Worm (Caenorhabditis elegans) whole organism, L3 larva: Measurements from ENCODE around the gene madf-3.

ENCODE experiments used
- elt-2 ChIP-seq: sonication (generic microtip); optimal IDR thresholded peaks from 2 replicates; lab custom pipeline; 2016; ENCODE audit warnings: missing genetic modification reagents, mild to moderate bottlenecking, missing genetic modification characterization, missing compliant biosample characterization
- mdl-1 ChIP-seq: fragments of 150-350 bp; optimal IDR thresholded peaks from 2 replicates; lab custom pipeline; 2014; ENCODE audit warnings: missing biosample characterization, missing genetic modification characterization
- nhr-12 ChIP-seq: fragments of 150-350 bp; optimal IDR thresholded peaks from 2 replicates; lab custom pipeline; 2014; ENCODE audit warnings: missing biosample characterization, missing genetic modification characterization
- pha-4 ChIP-seq: fragments of 150-350 bp; optimal IDR thresholded peaks from 2 replicates; lab custom pipeline; 2014; ENCODE audit warnings: missing biosample characterization, missing genetic modification reagents, missing genetic modification characterization

- no peak for TF ChIP-seq elt-2
- TF ChIP-seq pha-4 (tag; lab: Kevin White, UChicago), result no peak
- TF ChIP-seq nhr-12 (tag; lab: Kevin White, UChicago), result no peak
- TF ChIP-seq mdl-1, result no peak
Measured at ce11 chrII:4319537-4320019, 15.0 kb upstream of the madf-3 start, which contains the start of gene Y52E8A.6.
